Fruit fly (Drosophila melanogaster) whole organism, wandering third instar larva: ENCODE results near the gene RpS4.
A peak's percentile ranks its signal among the peaks of the same experiment; 100 is the strongest.

Source experiments
- Abd-B ChIP-seq: fragments of >200 bp; optimal IDR thresholded peaks from 2 replicates; lab custom pipeline; 2017; ENCODE audit warnings: missing biosample characterization, missing genetic modification characterization
- CG32264 ChIP-seq: fragments of 200-800 bp; sonication (Bioruptor generic); optimal IDR thresholded peaks from 2 replicates; lab custom pipeline; 2016; ENCODE audit warnings: missing biosample characterization, missing genetic modification characterization
- CG9705 ChIP-seq: fragments of 200-800 bp; sonication (Bioruptor generic); optimal IDR thresholded peaks from 2 replicates; lab custom pipeline; 2018; ENCODE audit warnings: missing biosample characterization, mild to moderate bottlenecking, missing genetic modification characterization
- CrebA ChIP-seq: fragments of 200-800 bp; sonication (Bioruptor generic); optimal IDR thresholded peaks from 2 replicates; lab custom pipeline; 2016; ENCODE audit warnings: missing biosample characterization, mild to moderate bottlenecking, missing genetic modification characterization, borderline replicate concordance
- Dfd ChIP-seq: fragments of >200 bp; optimal IDR thresholded peaks from 2 replicates; lab custom pipeline; 2017; ENCODE audit warnings: missing biosample characterization, missing genetic modification characterization
- Dif ChIP-seq: fragments of 200-275, 200-300 bp; sonication (Bioruptor generic); optimal IDR thresholded peaks from 2 replicates; lab custom pipeline; 2018; ENCODE audit warnings: missing biosample characterization, missing genetic modification characterization; ENCODE audit not compliant: partially characterized antibody
- GATAd ChIP-seq: sonication (Bioruptor generic); optimal IDR thresholded peaks from 2 replicates; lab custom pipeline; 2016; ENCODE audit warnings: missing biosample characterization, missing genetic modification characterization
- HLH106 ChIP-seq: fragments of 200-800 bp; optimal IDR thresholded peaks from 3 replicates; lab custom pipeline; 2019; ENCODE audit warnings: missing biosample characterization, mild to moderate bottlenecking, missing genetic modification characterization, moderate library complexity
- Hnf4 ChIP-seq: fragments of 200-800 bp; sonication (Bioruptor generic); optimal IDR thresholded peaks from 2 replicates; lab custom pipeline; 2016; ENCODE audit warnings: missing biosample characterization, mild to moderate bottlenecking, missing genetic modification characterization
- Hr78 ChIP-seq: fragments of >200 bp; optimal IDR thresholded peaks from 2 replicates; lab custom pipeline; 2017; ENCODE audit warnings: missing biosample characterization, missing genetic modification characterization
- Hr83 ChIP-seq: fragments of 200-300 bp; sonication (Bioruptor generic); optimal IDR thresholded peaks from 2 replicates; lab custom pipeline; 2016; ENCODE audit warnings: missing biosample characterization, mild to moderate bottlenecking, missing genetic modification characterization, moderate library complexity; ENCODE audit not compliant: poor library complexity, severe bottlenecking
- Jra ChIP-seq: sonication (Bioruptor generic); optimal IDR thresholded peaks from 2 replicates; lab custom pipeline; 2016; ENCODE audit warnings: missing biosample characterization, missing genetic modification characterization
- Mio ChIP-seq: sonication (Bioruptor generic); optimal IDR thresholded peaks from 2 replicates; lab custom pipeline; 2016; ENCODE audit warnings: missing biosample characterization, missing genetic modification characterization
- Myc ChIP-seq: fragments of >200 bp; optimal IDR thresholded peaks from 2 replicates; lab custom pipeline; 2017
- N ChIP-seq: fragments of >200 bp; optimal IDR thresholded peaks from 2 replicates; lab custom pipeline; 2018; ENCODE audit warnings: missing biosample characterization, missing external identifiers, missing genetic modification characterization
- OdsH ChIP-seq: fragments of 200-800 bp; sonication (Bioruptor generic); optimal IDR thresholded peaks from 2 replicates; lab custom pipeline; 2016; ENCODE audit warnings: missing biosample characterization, mild to moderate bottlenecking, missing genetic modification characterization
- Rel ChIP-seq, 2 experiments: fragments of 200-800 bp; sonication (Bioruptor generic) in 1 of 2; optimal IDR thresholded peaks; 2 replicates in 1 of 2; 3 replicates in 1 of 2; lab custom pipeline; 2016 to 2019; ENCODE audit warnings: mild to moderate bottlenecking in 2 of 2, missing biosample characterization in 2 of 2, missing genetic modification characterization in 2 of 2, moderate library complexity in 1 of 2
- Sp1 ChIP-seq: fragments of 200-800 bp; sonication (Bioruptor generic); optimal IDR thresholded peaks from 3 replicates; lab custom pipeline; 2019; ENCODE audit warnings: missing biosample characterization, mild to moderate bottlenecking, missing genetic modification characterization, moderate library complexity
- Vsx2 ChIP-seq: fragments of 200-300, 225-300 bp; sonication (Bioruptor generic); optimal IDR thresholded peaks from 2 replicates; lab custom pipeline; 2018; ENCODE audit warnings: missing biosample characterization, missing genetic modification characterization; ENCODE audit not compliant: partially characterized antibody
- br ChIP-seq: fragments of 200-800 bp; sonication (Bioruptor generic); optimal IDR thresholded peaks from 2 replicates; lab custom pipeline; 2016; ENCODE audit warnings: missing biosample characterization, missing genetic modification characterization
- brk ChIP-seq: fragments of 200-800 bp; sonication (Bioruptor generic); optimal IDR thresholded peaks from 2 replicates; lab custom pipeline; 2016; ENCODE audit warnings: missing biosample characterization, mild to moderate bottlenecking, missing genetic modification characterization
- dl ChIP-seq, 2 experiments: fragments of 175-275, 200-275 bp in 1 of 2; fragments of 200-275 bp in 1 of 2; sonication (Bioruptor generic); optimal IDR thresholded peaks; lab custom pipeline; 2018; ENCODE audit warnings: mild to moderate bottlenecking in 2 of 2, missing biosample characterization in 2 of 2, missing genetic modification characterization in 2 of 2, moderate library complexity in 2 of 2; ENCODE audit not compliant: partially characterized antibody in 2 of 2, insufficient read depth in 1 of 2
- dmrt93B ChIP-seq: fragments of 200-800 bp; sonication (Bioruptor generic); optimal IDR thresholded peaks from 2 replicates; lab custom pipeline; 2018; ENCODE audit warnings: missing biosample characterization, mild to moderate bottlenecking, missing genetic modification characterization
- dsf ChIP-seq: sonication (Bioruptor generic); optimal IDR thresholded peaks from 2 replicates; lab custom pipeline; 2016; ENCODE audit warnings: missing biosample characterization, missing genetic modification characterization, borderline replicate concordance
- ey ChIP-seq: fragments of 200-800 bp; sonication (Bioruptor generic); optimal IDR thresholded peaks from 2 replicates; lab custom pipeline; 2016; ENCODE audit warnings: missing biosample characterization, missing genetic modification characterization
- foxo ChIP-seq, 2 experiments: fragments of 200-800 bp; sonication (Bioruptor generic); optimal IDR thresholded peaks; 2 replicates in 1 of 2; 3 replicates in 1 of 2; lab custom pipeline; 2016 to 2017; ENCODE audit warnings: missing biosample characterization in 2 of 2, missing genetic modification characterization in 2 of 2
- fru ChIP-seq: fragments of 200-800 bp; sonication (Bioruptor generic); optimal IDR thresholded peaks from 3 replicates; lab custom pipeline; 2016; ENCODE audit warnings: missing biosample characterization, mild to moderate bottlenecking, missing genetic modification characterization
- h ChIP-seq: fragments of 200-800 bp; sonication (Bioruptor generic); optimal IDR thresholded peaks from 3 replicates; lab custom pipeline; 2016; ENCODE audit warnings: missing biosample characterization, mild to moderate bottlenecking, missing genetic modification characterization
- jim ChIP-seq: fragments of 175-275, 200-325 bp; sonication (Bioruptor generic); optimal IDR thresholded peaks from 2 replicates; lab custom pipeline; 2016; ENCODE audit warnings: missing biosample characterization, mild to moderate bottlenecking, missing genetic modification characterization
- lola ChIP-seq: fragments of >200 bp; optimal IDR thresholded peaks from 2 replicates; lab custom pipeline; 2017; ENCODE audit warnings: missing biosample characterization, missing genetic modification characterization
- pan ChIP-seq: fragments of >200 bp; optimal IDR thresholded peaks from 2 replicates; lab custom pipeline; 2017
- psq ChIP-seq: fragments of 200-800 bp; sonication (Bioruptor generic); optimal IDR thresholded peaks from 3 replicates; lab custom pipeline; 2017; ENCODE audit warnings: missing biosample characterization, mild to moderate bottlenecking, missing genetic modification characterization, moderate library complexity
- rgr ChIP-seq: fragments of 200-800 bp; sonication (Bioruptor generic); optimal IDR thresholded peaks from 3 replicates; lab custom pipeline; 2016; ENCODE audit warnings: missing biosample characterization, mild to moderate bottlenecking, missing genetic modification characterization
- sage ChIP-seq: fragments of 200-800 bp; sonication (Bioruptor generic); optimal IDR thresholded peaks from 2 replicates; lab custom pipeline; 2016; ENCODE audit warnings: missing biosample characterization, mild to moderate bottlenecking, missing genetic modification characterization
- sv ChIP-seq: fragments of 200-800 bp; sonication (Bioruptor generic); optimal IDR thresholded peaks from 3 replicates; lab custom pipeline; 2016; ENCODE audit warnings: missing biosample characterization, missing genetic modification characterization
- tai ChIP-seq: sonication (Bioruptor generic); optimal IDR thresholded peaks from 2 replicates; lab custom pipeline; 2016; ENCODE audit warnings: missing biosample characterization, missing genetic modification characterization
- usp ChIP-seq: fragments of >200 bp; optimal IDR thresholded peaks from 2 replicates; lab custom pipeline; 2017; ENCODE audit warnings: missing biosample characterization, missing genetic modification characterization
- woc ChIP-seq: sonication (Bioruptor generic); optimal IDR thresholded peaks from 2 replicates; lab custom pipeline; 2016; ENCODE audit warnings: missing biosample characterization, mild to moderate bottlenecking, missing genetic modification characterization

RpS4 gene

DNA sequence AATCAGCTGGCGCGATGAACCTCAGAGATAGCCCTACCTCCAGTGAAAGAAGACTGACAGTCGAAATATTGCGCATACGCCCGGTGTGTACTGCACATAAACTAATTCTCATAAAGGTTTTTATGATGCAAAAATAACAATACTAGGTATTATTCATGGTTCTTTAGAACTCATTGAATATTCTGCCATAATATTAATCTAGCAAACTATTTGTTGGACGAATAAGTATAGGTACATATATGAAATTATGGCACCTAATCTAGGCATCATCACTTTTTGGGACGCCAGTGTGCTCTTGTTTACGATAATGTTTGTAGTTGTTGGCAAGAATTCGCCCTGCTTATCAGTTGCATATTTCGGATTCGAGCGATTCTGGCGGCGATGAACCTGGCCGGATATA lies 19.8 kb upstream of the RpS4 start:
- TF ChIP-seq usp (GFP tag; lab: Kevin White, UChicago) = no peak
- no peak for TF ChIP-seq woc (GFP tag; lab: Kevin White, UChicago)
- TF ChIP-seq Hr83 (GFP tag; lab: Kevin White, UChicago) = no peak
- peak in 1 of 2 experiments; percentile 78 for TF ChIP-seq foxo (GFP tag; optimal IDR thresholded peaks at IDR 0.05; lab: Kevin White, UChicago)
- no peak for TF ChIP-seq GATAd
- no peak for TF ChIP-seq CG9705 (GFP tag; lab: Kevin White, UChicago)
- TF ChIP-seq Abd-B (GFP tag; lab: Kevin White, UChicago) = no peak
- peak; percentile 38 for TF ChIP-seq CG32264 (GFP tag; lab: Kevin White, UChicago)
- no peak for TF ChIP-seq Vsx2
- TF ChIP-seq sage (GFP tag; lab: Kevin White, UChicago) = no peak
- peak; percentile 78 for TF ChIP-seq ey (GFP tag; lab: Kevin White, UChicago)
- TF ChIP-seq fru (GFP tag; lab: Kevin White, UChicago) = peak; percentile 78
- no peak for TF ChIP-seq Hr78
- no peak for TF ChIP-seq Myc (lab: Kevin White, UChicago)
- TF ChIP-seq HLH106 (tag; lab: Kevin White, UChicago) = peak; percentile 61
- TF ChIP-seq Dfd (GFP tag; lab: Kevin White, UChicago) = no peak
- no peak for TF ChIP-seq Dif (GFP tag; lab: Kevin White, UChicago)
- TF ChIP-seq OdsH (GFP tag; lab: Kevin White, UChicago) = peak; percentile 72
- TF ChIP-seq tai (GFP tag; lab: Kevin White, UChicago) = peak; percentile 80
- TF ChIP-seq Rel (GFP tag; optimal IDR thresholded peaks at IDR 0.05; lab: Kevin White, UChicago) = no peak
- TF ChIP-seq Rel (tag; optimal IDR thresholded peaks at IDR 0.05; lab: Kevin White, UChicago) = no peak
- TF ChIP-seq brk (GFP tag; lab: Kevin White, UChicago) = peak; percentile 50
- peak; percentile 61 for TF ChIP-seq Sp1
- no peak for TF ChIP-seq N (GFP tag; lab: Kevin White, UChicago)
- no peak for TF ChIP-seq dl (GFP tag; optimal IDR thresholded peaks at IDR 0.05; lab: Kevin White, UChicago; ENCODE audit: insufficient read depth in 1 of 2, partially characterized antibody in 2 of 2)
- peak; percentile 75 for TF ChIP-seq br (GFP tag; lab: Kevin White, UChicago)
- TF ChIP-seq h (GFP tag; lab: Kevin White, UChicago) = peak; percentile 74
- peak; percentile 53 for TF ChIP-seq dsf (GFP tag; lab: Kevin White, UChicago)
- no peak for TF ChIP-seq lola (GFP tag; lab: Kevin White, UChicago)
- TF ChIP-seq rgr (GFP tag; lab: Kevin White, UChicago) = peak; percentile 75
- TF ChIP-seq CrebA (GFP tag; lab: Kevin White, UChicago) = no peak
- no peak for TF ChIP-seq Mio (GFP tag; lab: Kevin White, UChicago)
- peak; percentile 4 for TF ChIP-seq Jra
- peak; percentile 31 for TF ChIP-seq dmrt93B (GFP tag; lab: Kevin White, UChicago)
- TF ChIP-seq Hnf4 (GFP tag; lab: Kevin White, UChicago) = peak; percentile 58
- TF ChIP-seq sv = no peak
- TF ChIP-seq pan (lab: Kevin White, UChicago) = no peak
- no peak for TF ChIP-seq jim
- peak; percentile 57 for TF ChIP-seq psq
- TF ChIP-seq, all 38 proteins: peak for 17

DNA sequence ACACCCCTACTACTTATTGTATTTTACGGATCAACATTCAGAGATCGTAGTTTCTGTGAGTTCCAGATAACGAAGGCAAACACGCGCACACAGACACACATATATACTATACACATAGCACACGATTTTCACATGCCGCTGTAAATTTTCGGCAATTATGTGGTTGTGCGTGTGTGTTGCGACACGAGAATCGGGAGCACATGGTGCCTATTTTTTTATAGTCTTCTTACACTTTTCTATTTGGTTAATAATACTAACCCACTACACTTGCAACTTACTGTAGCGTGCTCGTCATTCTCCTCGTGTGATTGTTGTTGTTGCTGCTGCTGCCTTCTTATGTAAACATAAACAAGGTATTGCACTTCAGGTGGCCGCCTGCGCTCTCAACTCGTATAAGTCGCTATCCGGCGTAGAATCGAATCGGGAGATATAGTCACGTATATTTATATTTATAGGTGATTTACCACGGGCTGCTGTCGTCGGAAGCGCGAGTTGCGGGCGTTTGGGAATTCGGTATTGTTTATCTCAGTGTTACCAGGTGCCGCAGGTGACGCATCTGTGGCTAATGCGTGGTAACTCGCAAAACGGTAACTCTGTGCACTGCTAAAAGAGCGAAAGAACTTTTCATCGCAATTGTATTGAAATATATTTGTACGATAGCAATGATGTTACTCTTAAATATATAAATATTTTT lies 19.2 kb upstream of the RpS4 start, which contains the start of gene Adk2:
Gene Adk2 (minus strand): TSS at position 529 of the 694 bp plus-strand sequence.
- TF ChIP-seq HLH106 (tag; lab: Kevin White, UChicago) = no peak
- peak; percentile 40 for TF ChIP-seq rgr (GFP tag; lab: Kevin White, UChicago)
- TF ChIP-seq Rel (GFP tag; optimal IDR thresholded peaks at IDR 0.05; lab: Kevin White, UChicago) = no peak
- peak; percentile 78 for TF ChIP-seq Rel (tag; optimal IDR thresholded peaks at IDR 0.05; lab: Kevin White, UChicago)
- peak; percentile 39 for TF ChIP-seq Hr83 (GFP tag; lab: Kevin White, UChicago)
- peak; percentile 10 for TF ChIP-seq h (GFP tag; lab: Kevin White, UChicago)
